Worm (Caenorhabditis elegans): Measurements from ENCODE around the gene paa-1.

The paa-1 gene

ce11 chrIII:5449762-5450308 is 695 bp upstream of the paa-1 start, which contains the start of gene F48E8.8 (continued):
- TF ChIP-seq nhr-6 (tag; optimal IDR thresholded peaks at IDR 0.05) = peak; percentile 21
- peak; percentile 9 for TF ChIP-seq mxl-3 (GFP tag; optimal IDR thresholded peaks at IDR 0.05)
- TF ChIP-seq nhr-102 (tag; optimal IDR thresholded peaks at IDR 0.05) = no peak

- no peak for TF ChIP-seq set-16 (GFP tag; IDR thresholded peaks at IDR 0.05)
- TF ChIP-seq aha-1 (tag) = peak; percentile 31
- TF ChIP-seq T26A8.4 (GFP tag; IDR thresholded peaks at IDR 0.05) = 0 out of 2 replicates have a peak, but pooled peaks have one; percentile 20
Observed at ce11 chrIII:5453290-5453689, 2.8 kb downstream of the paa-1 start, which contains the start of gene F48E8.4. TSS of gene F48E8.4 (plus strand) at chrIII:5453590.

ce11 chrIII:5461079-5461478 is 10.5 kb downstream of the paa-1 start, which contains the start of gene F48E8.3:
TSS of gene F48E8.3 (plus strand) at chrIII:5461379.
- no peak for TF ChIP-seq unc-130 (GFP tag; optimal IDR thresholded peaks at IDR 0.05)
- TF ChIP-seq spr-1 (tag; optimal IDR thresholded peaks at IDR 0.05) = no peak
- TF ChIP-seq ztf-7 (tag; optimal IDR thresholded peaks at IDR 0.05) = no peak
- TF ChIP-seq dpl-1 (GFP tag; optimal IDR thresholded peaks at IDR 0.05) = no peak
- TF ChIP-seq nhr-11 (tag; optimal IDR thresholded peaks at IDR 0.05) = no peak
- no peak for TF ChIP-seq ceh-28 (tag; optimal IDR thresholded peaks at IDR 0.05)
- TF ChIP-seq nhr-41 (GFP tag; IDR thresholded peaks at IDR 0.05) = no peak
- no peak for TF ChIP-seq zag-1 (tag; optimal IDR thresholded peaks at IDR 0.05)
- no peak for TF ChIP-seq daf-12 (tag; optimal IDR thresholded peaks at IDR 0.05)
- no peak for TF ChIP-seq T20F7.1 (GFP tag; optimal IDR thresholded peaks at IDR 0.05)
- TF ChIP-seq saeg-2 (GFP tag; IDR thresholded peaks at IDR 0.05) = no peak
- TF ChIP-seq Y48G9A.11 (GFP tag; IDR thresholded peaks at IDR 0.05) = no peak
- TF ChIP-seq duxl-1 (tag; optimal IDR thresholded peaks at IDR 0.05; ENCODE audit: poor library complexity) = no peak
- no peak for TF ChIP-seq nhr-111 (GFP tag; optimal IDR thresholded peaks at IDR 0.05)

ce11 chrIII:5464077-5464476 is 13.5 kb downstream of the paa-1 start, which contains the start of gene F48E8.2:
TSS of gene F48E8.2 (plus strand) at chrIII:5464377.
- TF ChIP-seq snpc-4 (tag; optimal IDR thresholded peaks at IDR 0.05) (no peak), lir-3 (tag; optimal IDR thresholded peaks at IDR 0.05) (no peak), ama-1 (optimal IDR thresholded peaks at IDR 0.05) (no peak), nhr-11 (tag; optimal IDR thresholded peaks at IDR 0.05) (no peak), egl-43 (GFP tag; IDR thresholded peaks at IDR 0.05) (no peak)

ce11 chrIII:5464850-5465249 is 14.3 kb downstream of the paa-1 start:
- TF ChIP-seq dpl-1 (GFP tag; optimal IDR thresholded peaks at IDR 0.05) (no peak), mdl-1 (tag; optimal IDR thresholded peaks at IDR 0.05) (peak in 1 of 2 experiments; percentile 10), madf-9 (GFP tag; conservative IDR thresholded peaks at IDR 0.05) (no peak), nhr-28 (tag; optimal IDR thresholded peaks at IDR 0.05) (peak; percentile 5)

- TF ChIP-seq F49E8.2 (tag; optimal IDR thresholded peaks at IDR 0.05; ENCODE audit: borderline replicate concordance) (no peak), F44E2.7 (GFP tag; IDR thresholded peaks at IDR 0.05) (no peak), mep-1 (tag; optimal IDR thresholded peaks at IDR 0.05) (no peak), lin-39 (tag; optimal IDR thresholded peaks at IDR 0.05) (no peak), nhr-48 (tag; optimal IDR thresholded peaks at IDR 0.05) (no peak), ctbp-1 (GFP tag; IDR thresholded peaks at IDR 0.05) (no peak), lin-38 (GFP tag; IDR thresholded peaks at IDR 0.05) (no peak), madf-5 (GFP tag; IDR thresholded peaks at IDR 0.05) (no peak), mxl-3 (GFP tag; optimal IDR thresholded peaks at IDR 0.05) (no peak), ZK546.5 (tag; optimal IDR thresholded peaks at IDR 0.05) (no peak), nhr-25 (tag; optimal IDR thresholded peaks at IDR 0.05; ENCODE audit: borderline replicate concordance, insufficient read depth) (no peak), D1046.2 (GFP tag; IDR thresholded peaks at IDR 0.05) (no peak), nhr-6 (tag; optimal IDR thresholded peaks at IDR 0.05) (no peak), aha-1 (tag) (no peak), daf-12 (tag; optimal IDR thresholded peaks at IDR 0.05) (no peak), F26F4.8 (GFP tag; conservative IDR thresholded peaks at IDR 0.05) (no peak)
Observed at ce11 chrIII:5469090-5469489, 18.6 kb downstream of the paa-1 start.
